Fruit fly (Drosophila melanogaster) whole organism, embryonic: ENCODE results near the gene CG34425.

Experiments
- Aef1 ChIP-seq: fragments of 200-800 bp; sonication (Bioruptor generic); IDR thresholded peaks from 3 replicates; pipeline ENCODE4 v1.3.6; 2022; ENCODE audit warnings: missing biosample characterization, missing genetic modification characterization
- Asciz ChIP-seq: fragments of 200-800 bp; sonication (Bioruptor generic); optimal IDR thresholded peaks from 2 replicates; lab custom pipeline; 2017; ENCODE audit warnings: missing biosample characterization, mild to moderate bottlenecking, missing genetic modification characterization, missing genetic modification reagents
- Awh ChIP-seq: fragments of 200-800 bp; sonication (Bioruptor generic); IDR thresholded peaks from 2 replicates; pipeline ENCODE4, ENCODE4 v1.3.6; 2022; ENCODE audit warnings: missing biosample characterization, missing genetic modification characterization
- B-H1 ChIP-seq: fragments of 200-800 bp; sonication (Bioruptor generic); IDR thresholded peaks from 3 replicates; pipeline ENCODE4 v1.3.6; 2022; ENCODE audit warnings: missing biosample characterization, missing genetic modification characterization
- Blimp-1 ChIP-seq: fragments of 200-800 bp; sonication (Bioruptor generic); optimal IDR thresholded peaks from 3 replicates; lab custom pipeline; 2018; ENCODE audit warnings: missing biosample characterization, missing genetic modification characterization, mild to moderate bottlenecking, moderate library complexity, missing genetic modification reagents
- BtbVII ChIP-seq: fragments of 200-800 bp; sonication (Bioruptor generic); optimal IDR thresholded peaks from 3 replicates; lab custom pipeline; 2017; ENCODE audit warnings: missing biosample characterization, mild to moderate bottlenecking, missing genetic modification characterization
- CG10543 ChIP-seq: fragments of 200-800 bp; sonication (Bioruptor generic); optimal IDR thresholded peaks from 3 replicates; lab custom pipeline; 2017; ENCODE audit warnings: missing biosample characterization, mild to moderate bottlenecking, missing genetic modification characterization, moderate library complexity
- CG11085 ChIP-seq: fragments of 200-800 bp; sonication (Bioruptor generic); IDR thresholded peaks from 2 replicates; pipeline ENCODE4 v1.3.6; 2022; ENCODE audit warnings: missing biosample characterization, missing genetic modification characterization
- CG11093 ChIP-seq: fragments of 200-800 bp; sonication (Bioruptor generic); IDR thresholded peaks from 3 replicates; pipeline ENCODE4 v1.3.6; 2022; ENCODE audit warnings: missing biosample characterization, missing genetic modification characterization
- CG11398 ChIP-seq: fragments of 200-800 bp; sonication (Bioruptor generic); optimal IDR thresholded peaks from 2 replicates; lab custom pipeline; 2016; ENCODE audit warnings: missing biosample characterization, missing genetic modification characterization
- CG12104 ChIP-seq: fragments of 200-800 bp; sonication (Bioruptor generic); optimal IDR thresholded peaks from 3 replicates; lab custom pipeline; 2016; ENCODE audit warnings: missing biosample characterization, missing genetic modification characterization
- CG13123 ChIP-seq: fragments of 200-800 bp; sonication (Bioruptor generic); optimal IDR thresholded peaks from 2 replicates; lab custom pipeline; 2016; ENCODE audit warnings: missing biosample characterization, missing genetic modification characterization
- CG13287 ChIP-seq: fragments of 200-800 bp; sonication (Bioruptor generic); IDR thresholded peaks from 2 replicates; pipeline ENCODE4 v1.3.6; 2022; ENCODE audit warnings: missing biosample characterization, missing genetic modification characterization; ENCODE audit not compliant: partially characterized antibody
- CG1529 ChIP-seq: fragments of 200-800 bp; sonication (Bioruptor generic); optimal IDR thresholded peaks from 3 replicates; lab custom pipeline; 2018; ENCODE audit warnings: missing biosample characterization, missing genetic modification characterization
- CG15696 ChIP-seq: fragments of 200-800 bp; sonication (Bioruptor generic); optimal IDR thresholded peaks from 2 replicates; lab custom pipeline; 2019; ENCODE audit warnings: missing biosample characterization, mild to moderate bottlenecking, missing genetic modification characterization, moderate library complexity
- CG1602 ChIP-seq: fragments of 200-800 bp; sonication (Bioruptor generic); optimal IDR thresholded peaks from 3 replicates; lab custom pipeline; 2016; ENCODE audit warnings: missing biosample characterization, missing genetic modification characterization
- CG17802 ChIP-seq: fragments of 200-800 bp; sonication (Bioruptor generic); optimal IDR thresholded peaks from 2 replicates; lab custom pipeline; 2018; ENCODE audit warnings: missing biosample characterization, mild to moderate bottlenecking, missing genetic modification characterization, moderate library complexity
- CG32772 ChIP-seq: fragments of 200-800 bp; sonication (Bioruptor generic); IDR thresholded peaks from 2 replicates; pipeline ENCODE4 v1.3.6; 2022; ENCODE audit warnings: missing biosample characterization, missing genetic modification characterization
- CG33213 ChIP-seq: fragments of 200-800 bp; sonication (Bioruptor generic); optimal IDR thresholded peaks from 3 replicates; lab custom pipeline; 2016; ENCODE audit warnings: missing biosample characterization, missing genetic modification characterization
- CG5180 ChIP-seq: fragments of 200-800 bp; sonication (Bioruptor generic); optimal IDR thresholded peaks from 3 replicates; lab custom pipeline; 2017; ENCODE audit warnings: missing biosample characterization, missing genetic modification characterization, mild to moderate bottlenecking, moderate library complexity, missing genetic modification reagents
- CG8281 ChIP-seq: fragments of 200-800 bp; sonication (Bioruptor generic); optimal IDR thresholded peaks from 2 replicates; lab custom pipeline; 2018; ENCODE audit warnings: missing biosample characterization, mild to moderate bottlenecking, missing genetic modification characterization, moderate library complexity
- CG9817 ChIP-seq: fragments of 200-800 bp; sonication (Bioruptor generic); optimal IDR thresholded peaks from 2 replicates; lab custom pipeline; 2018; ENCODE audit warnings: missing biosample characterization, mild to moderate bottlenecking, missing genetic modification characterization, moderate library complexity
- CG9932 ChIP-seq: fragments of 200-800 bp; sonication (Bioruptor generic); IDR thresholded peaks from 2 replicates; pipeline ENCODE4 v1.3.6; 2022; ENCODE audit warnings: missing biosample characterization, missing genetic modification characterization
- GATAe ChIP-seq: fragments of 200-800 bp; sonication (Bioruptor generic); conservative IDR thresholded peaks from 2 replicates; pipeline ENCODE4 v1.3.6; 2022; ENCODE audit warnings: missing biosample characterization, missing genetic modification characterization
- Gug ChIP-seq: fragments of 200-800 bp; sonication (Bioruptor generic); IDR thresholded peaks from 4 replicates; pipeline ENCODE4 v1.3.6; 2022; ENCODE audit warnings: missing biosample characterization, missing genetic modification characterization
- HHEX ChIP-seq: fragments of 200-800 bp; sonication (Bioruptor generic); optimal IDR thresholded peaks from 3 replicates; lab custom pipeline; 2017; ENCODE audit warnings: missing biosample characterization, mild to moderate bottlenecking, missing genetic modification characterization, missing genetic modification reagents
- Hmx ChIP-seq: fragments of 200-800 bp; sonication (Bioruptor generic); optimal IDR thresholded peaks from 2 replicates; lab custom pipeline; 2016; ENCODE audit warnings: missing biosample characterization, missing genetic modification characterization
- Hr3 ChIP-seq: fragments of 200-800 bp; sonication (Bioruptor generic); optimal IDR thresholded peaks from 3 replicates; lab custom pipeline; 2016; ENCODE audit warnings: missing biosample characterization, missing genetic modification characterization
- Neu2 ChIP-seq: fragments of 200-800 bp; sonication (Bioruptor generic); optimal IDR thresholded peaks from 3 replicates; lab custom pipeline; 2016; ENCODE audit warnings: missing biosample characterization, missing genetic modification characterization, borderline replicate concordance
- Pdp1 ChIP-seq, 2 experiments: fragments of 200-800 bp; sonication (Bioruptor generic); optimal IDR thresholded peaks; 3 replicates each; lab custom pipeline; 2016; ENCODE audit warnings: missing biosample characterization in 2 of 2, missing genetic modification characterization in 2 of 2, mild to moderate bottlenecking in 1 of 2, moderate library complexity in 1 of 2
- Rfx ChIP-seq: fragments of 200-800 bp; sonication (Bioruptor generic); IDR thresholded peaks from 2 replicates; pipeline ENCODE4 v1.3.6; 2022; ENCODE audit warnings: missing biosample characterization, missing genetic modification characterization
- Six4 ChIP-seq: fragments of 200-800 bp; sonication (Bioruptor generic); optimal IDR thresholded peaks from 2 replicates; lab custom pipeline; 2016; ENCODE audit warnings: missing biosample characterization, missing genetic modification characterization
- Vsx1 ChIP-seq: fragments of 200-800 bp; sonication (Bioruptor generic); optimal IDR thresholded peaks from 2 replicates; lab custom pipeline; 2017; ENCODE audit warnings: missing biosample characterization, mild to moderate bottlenecking, missing genetic modification characterization, missing genetic modification reagents
- az2 ChIP-seq: fragments of 200-800 bp; sonication (Bioruptor generic); optimal IDR thresholded peaks from 3 replicates; lab custom pipeline; 2016; ENCODE audit warnings: missing biosample characterization, missing genetic modification characterization
- eyg ChIP-seq: fragments of 200-800 bp; sonication (Bioruptor generic); optimal IDR thresholded peaks from 3 replicates; lab custom pipeline; 2016; ENCODE audit warnings: missing biosample characterization, missing genetic modification characterization
- fd102C ChIP-seq: fragments of 200-800 bp; sonication (Bioruptor generic); optimal IDR thresholded peaks from 2 replicates; lab custom pipeline; 2018; ENCODE audit warnings: missing biosample characterization, mild to moderate bottlenecking, missing genetic modification characterization, moderate library complexity
- fu2 ChIP-seq: fragments of 200-800 bp; sonication (Bioruptor generic); optimal IDR thresholded peaks from 2 replicates; lab custom pipeline; 2016; ENCODE audit warnings: missing biosample characterization, missing genetic modification characterization
- grn ChIP-seq: fragments of 200-800 bp; sonication (Bioruptor generic); optimal IDR thresholded peaks from 3 replicates; lab custom pipeline; 2017; ENCODE audit warnings: missing biosample characterization, missing genetic modification characterization
- gro ChIP-seq: fragments of 200-800 bp; sonication (Bioruptor generic); optimal IDR thresholded peaks from 2 replicates; lab custom pipeline; 2016; ENCODE audit warnings: missing biosample characterization, missing genetic modification characterization
- pros ChIP-seq: fragments of 200-800 bp; sonication (Bioruptor generic); optimal IDR thresholded peaks from 3 replicates; lab custom pipeline; 2019; ENCODE audit warnings: missing biosample characterization, mild to moderate bottlenecking, missing genetic modification characterization, moderate library complexity
- ranshi ChIP-seq: fragments of 200-800 bp; sonication (Bioruptor generic); IDR thresholded peaks from 2 replicates; pipeline ENCODE4 v1.3.6; 2022; ENCODE audit warnings: missing biosample characterization, missing genetic modification characterization
- schlank ChIP-seq: fragments of 200-800 bp; sonication (Bioruptor generic); optimal IDR thresholded peaks from 2 replicates; lab custom pipeline; 2018; ENCODE audit warnings: missing biosample characterization, mild to moderate bottlenecking, missing genetic modification characterization
- sens ChIP-seq: fragments of 200-800 bp; sonication (Bioruptor generic); peaks from one replicate; lab custom pipeline; 2016; ENCODE audit warnings: missing biosample characterization, missing genetic modification characterization
- so ChIP-seq: fragments of 200-800 bp; sonication (Bioruptor generic); IDR thresholded peaks from 3 replicates; pipeline ENCODE4 v1.3.6; 2022; ENCODE audit warnings: missing biosample characterization, missing genetic modification characterization
- tgo ChIP-seq: fragments of 200-800 bp; sonication (Bioruptor generic); IDR thresholded peaks from 3 replicates; pipeline ENCODE4 v1.3.6; 2022; ENCODE audit warnings: missing biosample characterization, missing genetic modification characterization
- vfl ChIP-seq: fragments of 200-800 bp; sonication (Bioruptor generic); optimal IDR thresholded peaks from 2 replicates; lab custom pipeline; 2016; ENCODE audit warnings: missing biosample characterization, missing genetic modification characterization
- wek ChIP-seq: fragments of 200-800 bp; sonication (Bioruptor generic); optimal IDR thresholded peaks from 3 replicates; lab custom pipeline; 2018; ENCODE audit warnings: missing biosample characterization, mild to moderate bottlenecking, missing genetic modification characterization, moderate library complexity
- zen2 ChIP-seq: fragments of 200-800 bp; sonication (Bioruptor generic); IDR thresholded peaks from 3 replicates; pipeline ENCODE4 v1.3.6; 2022; ENCODE audit warnings: missing biosample characterization, missing genetic modification characterization; ENCODE audit not compliant: partially characterized antibody
- zfh2 ChIP-seq: fragments of 200-800 bp; sonication (Bioruptor generic); optimal IDR thresholded peaks from 2 replicates; lab custom pipeline; 2016; ENCODE audit warnings: missing biosample characterization, missing genetic modification characterization

Gene CG34425

DNA sequence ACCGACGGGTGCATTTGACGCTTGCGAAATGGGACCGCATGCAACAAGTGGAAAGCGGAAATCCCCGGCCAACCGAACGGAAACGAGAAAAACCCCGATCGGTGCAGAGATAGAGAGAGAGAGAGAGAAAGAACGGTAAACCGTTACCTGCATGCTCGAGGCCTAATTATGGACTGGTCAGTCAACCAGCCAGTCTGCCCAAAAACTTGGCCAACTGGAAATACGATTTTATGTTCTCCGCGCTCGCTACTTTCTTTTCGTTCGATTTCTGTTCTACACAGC, 33.5 kb downstream of the CG34425 start (continued):
- TF ChIP-seq Hr3 (GFP tag; lab: Kevin White, UChicago) (no peak), CG15696 (no peak), CG8281 (tag; lab: Kevin White, UChicago) (no peak), CG5180 (GFP tag; lab: Kevin White, UChicago) (peak; percentile 18), CG1529 (GFP tag; lab: Kevin White, UChicago) (no peak), vfl (GFP tag; lab: Kevin White, UChicago) (no peak), Asciz (GFP tag; lab: Kevin White, UChicago) (no peak), pros (peak; percentile 7), Neu2 (GFP tag; lab: Kevin White, UChicago) (no peak), zfh2 (no peak), HHEX (GFP tag; lab: Kevin White, UChicago) (no peak), CG13287 (GFP tag; lab: Robert Waterston, UW) (no peak), ranshi (GFP tag; lab: Robert Waterston, UW) (no peak), CG13123 (GFP tag; lab: Kevin White, UChicago) (no peak), grn (GFP tag; lab: Kevin White, UChicago) (peak; percentile 14), CG11398 (GFP tag; lab: Kevin White, UChicago) (no peak), az2 (GFP tag; lab: Kevin White, UChicago) (no peak), GATAe (GFP tag; lab: Robert Waterston, UW) (no peak)

DNA sequence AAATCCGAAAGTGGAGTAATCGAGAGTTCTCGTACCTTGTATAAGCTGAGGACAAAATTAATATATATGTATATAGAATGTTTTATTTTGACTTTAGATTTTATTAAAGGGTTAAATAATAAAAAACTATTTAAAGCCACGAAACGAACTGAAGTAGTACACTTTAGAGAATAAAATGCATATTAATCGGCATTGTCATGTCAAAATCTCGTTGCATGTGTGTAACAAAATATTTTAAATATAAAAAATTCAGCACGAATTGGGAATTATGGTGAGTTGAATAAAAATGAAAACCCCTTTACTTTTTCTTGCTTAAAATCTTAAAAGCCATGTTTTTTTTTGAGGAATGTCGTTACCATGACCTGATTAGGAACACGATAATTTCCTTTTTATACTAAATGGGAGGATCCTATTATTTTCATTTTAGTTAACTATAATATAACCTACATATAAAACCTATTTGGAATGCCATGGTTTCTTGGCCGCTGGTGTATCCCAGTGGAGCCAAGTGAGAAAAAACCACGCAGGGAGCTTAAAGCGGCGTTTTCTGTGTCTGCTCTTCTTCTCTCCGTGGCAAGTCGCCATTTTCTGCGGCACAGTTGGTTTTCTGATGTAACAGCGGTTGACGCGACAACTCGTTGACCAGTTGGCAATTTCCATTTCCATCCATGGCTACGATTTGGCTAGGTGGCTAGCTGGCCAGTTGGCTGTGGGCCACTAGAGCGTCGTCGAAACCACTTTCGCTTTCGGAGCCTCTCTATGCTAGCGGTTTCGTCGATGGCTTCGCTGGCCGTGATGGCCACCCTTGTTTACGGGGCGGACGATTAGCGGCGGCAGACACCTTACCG, 34.1 kb downstream of the CG34425 start:
- TF ChIP-seq CG11093 (no peak), CG32772 (GFP tag; lab: Robert Waterston, UW) (no peak), Gug (GFP tag; lab: Robert Waterston, UW) (no peak), Pdp1 (GFP tag; optimal IDR thresholded peaks at IDR 0.05; lab: Kevin White, UChicago) (peak in 1 of 2 experiments; percentile 60), Six4 (GFP tag; lab: Kevin White, UChicago) (no peak), Hmx (GFP tag; lab: Kevin White, UChicago) (no peak), Awh (no peak), CG33213 (GFP tag; lab: Kevin White, UChicago) (no peak), CG10543 (GFP tag; lab: Kevin White, UChicago) (no peak), az2 (GFP tag; lab: Kevin White, UChicago) (no peak), CG11085 (no peak), wek (GFP tag; lab: Kevin White, UChicago) (no peak), CG9817 (tag; lab: Kevin White, UChicago) (no peak), sens (peak; percentile 26), CG12104 (GFP tag; lab: Kevin White, UChicago) (no peak), Rfx (GFP tag; lab: Robert Waterston, UW) (peak; percentile 24; the same call in 1 of the 2 replicates), gro (GFP tag; lab: Kevin White, UChicago) (no peak), B-H1 (GFP tag; lab: Robert Waterston, UW) (no peak), eyg (GFP tag; lab: Kevin White, UChicago) (no peak), Vsx1 (GFP tag; lab: Kevin White, UChicago) (no peak), so (GFP tag; lab: Robert Waterston, UW) (no peak), CG1602 (GFP tag; lab: Kevin White, UChicago) (no peak), fu2 (GFP tag; lab: Kevin White, UChicago) (no peak), zen2 (GFP tag; lab: Robert Waterston, UW) (0 out of 3 replicates have a peak, but pooled peaks have one; percentile 16), BtbVII (no peak), fd102C (GFP tag; lab: Kevin White, UChicago) (no peak), Aef1 (GFP tag; lab: Robert Waterston, UW) (no peak), pros (no peak), CG9932 (GFP tag; lab: Robert Waterston, UW) (no peak), CG17802 (tag; lab: Kevin White, UChicago) (no peak), schlank (no peak), Blimp-1 (GFP tag; lab: Kevin White, UChicago) (peak; percentile 96), tgo (GFP tag; lab: Robert Waterston, UW) (no peak)
